Worm (Caenorhabditis elegans): ENCODE data around the gene taf-11.1.

taf-11.1 gene

DNA sequence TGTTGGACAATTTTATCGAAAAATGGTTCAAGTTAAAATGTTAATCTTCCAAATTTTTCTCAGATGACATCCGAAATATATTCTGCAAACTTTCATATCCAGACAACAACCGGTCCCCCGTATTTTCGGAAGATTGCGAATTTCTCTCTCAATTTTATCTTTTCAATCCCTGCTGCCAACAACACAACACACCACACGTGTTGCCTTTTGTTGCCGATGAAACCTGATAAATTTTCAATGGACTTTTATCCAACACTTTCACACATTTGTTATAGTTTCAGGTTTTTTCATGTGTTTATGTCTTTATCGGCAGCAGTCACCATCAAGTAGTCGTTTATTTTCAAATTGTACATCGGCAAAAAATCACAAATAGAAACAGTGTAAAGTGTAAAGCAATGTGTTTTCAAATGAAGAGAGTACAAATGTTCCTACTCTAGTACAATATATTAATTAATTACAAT, 8.7 kb upstream of the taf-11.1 start:
- peak; percentile 53 for TF ChIP-seq elt-2 (tag; optimal IDR thresholded peaks at IDR 0.05)
- peak; percentile 17 for TF ChIP-seq pha-4 (tag; optimal IDR thresholded peaks at IDR 0.05)
- no peak for TF ChIP-seq elt-3 (tag; optimal IDR thresholded peaks at IDR 0.05)
- peak; percentile 71 for TF ChIP-seq pqm-1 (tag; optimal IDR thresholded peaks at IDR 0.05)
- TF ChIP-seq nhr-43 (tag; optimal IDR thresholded peaks at IDR 0.05; ENCODE audit: poor library complexity, severe bottlenecking), result peak; percentile 68
- TF ChIP-seq ceh-82 (tag; optimal IDR thresholded peaks at IDR 0.05), result no peak
- peak; percentile 2 for TF ChIP-seq lsy-12 (tag; optimal IDR thresholded peaks at IDR 0.05)
- no peak for TF ChIP-seq ceh-9 (tag; optimal IDR thresholded peaks at IDR 0.05)
- peak; percentile 95 for TF ChIP-seq ama-1 (optimal IDR thresholded peaks at IDR 0.05)
- peak; percentile 38 for TF ChIP-seq nfya-1 (tag; optimal IDR thresholded peaks at IDR 0.05; ENCODE audit: insufficient read depth)
- peak; percentile 43 for TF ChIP-seq nhr-25 (tag; optimal IDR thresholded peaks at IDR 0.05)

DNA sequence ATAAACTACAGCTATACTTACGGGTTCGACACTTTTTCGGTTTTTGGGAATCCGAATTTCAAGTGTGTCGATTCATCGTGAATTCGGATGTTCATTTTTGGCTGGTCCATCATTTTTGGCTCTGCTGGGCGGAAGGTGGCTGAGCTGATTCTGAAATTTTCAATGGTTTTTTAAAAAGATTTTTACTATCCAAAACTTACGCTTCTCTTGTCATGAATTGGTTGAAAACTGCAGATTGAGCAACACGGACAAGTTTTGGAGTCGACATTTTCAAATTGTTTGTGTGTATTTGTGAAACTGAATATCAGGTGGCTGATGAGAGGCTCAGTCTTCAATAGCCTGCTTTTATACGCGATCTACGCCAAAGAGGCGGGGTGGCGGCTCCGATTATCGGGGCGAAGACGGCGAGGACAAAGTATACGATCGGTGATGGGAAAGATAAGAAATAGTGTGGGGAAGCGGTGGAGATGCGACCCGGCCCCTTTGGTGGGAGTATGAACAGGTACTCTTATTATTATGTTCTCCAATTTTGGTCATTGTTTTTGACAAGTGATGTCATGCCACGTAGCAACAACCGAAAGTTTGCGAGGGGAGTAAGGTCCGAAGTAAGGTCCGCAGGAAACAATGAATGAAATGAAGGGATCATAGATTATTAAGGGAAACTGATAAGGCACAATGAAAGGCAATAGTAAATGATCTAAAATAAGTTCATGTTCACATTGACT, 7.9 kb upstream of the taf-11.1 start, which contains the start of gene F48D6.4:
TSS of gene F48D6.4 (minus strand) at position 346 of the 725 bp plus-strand sequence.
- TF ChIP-seq ceh-82 (tag; optimal IDR thresholded peaks at IDR 0.05) (no peak), ama-1 (optimal IDR thresholded peaks at IDR 0.05) (peak; percentile 81), nhr-43 (tag; optimal IDR thresholded peaks at IDR 0.05; ENCODE audit: poor library complexity, severe bottlenecking) (no peak), elt-1 (tag; optimal IDR thresholded peaks at IDR 0.05) (no peak), nhr-11 (tag; optimal IDR thresholded peaks at IDR 0.05) (no peak), egl-27 (tag; optimal IDR thresholded peaks at IDR 0.05) (no peak), ceh-9 (tag; optimal IDR thresholded peaks at IDR 0.05) (no peak), R02D3.7 (tag; optimal IDR thresholded peaks at IDR 0.05) (no peak), nhr-237 (tag; optimal IDR thresholded peaks at IDR 0.05) (no peak), elt-2 (tag; optimal IDR thresholded peaks at IDR 0.05) (peak; percentile 83)

ce11 chrX:4248417-4248816, 6.6 kb upstream of the taf-11.1 start:
- peak; percentile 90 for TF ChIP-seq pha-4 (tag; optimal IDR thresholded peaks at IDR 0.05)
- TF ChIP-seq pqm-1 (tag; optimal IDR thresholded peaks at IDR 0.05), result peak; percentile 48
- peak; percentile 57 for TF ChIP-seq elt-2 (tag; optimal IDR thresholded peaks at IDR 0.05)
- no peak for TF ChIP-seq nhr-67 (tag; optimal IDR thresholded peaks at IDR 0.05)

ce11 chrX:4248949-4249348, 6.0 kb upstream of the taf-11.1 start, which contains the start of gene hlh-13:
hlh-13 (plus strand) TSS chrX:4249249.
- no peak for TF ChIP-seq pha-4 (tag; optimal IDR thresholded peaks at IDR 0.05)
- TF ChIP-seq nfya-1 (tag; optimal IDR thresholded peaks at IDR 0.05; ENCODE audit: insufficient read depth), result no peak
- TF ChIP-seq nhr-28 (tag; optimal IDR thresholded peaks at IDR 0.05), result no peak
- no peak for TF ChIP-seq eor-1 (tag; optimal IDR thresholded peaks at IDR 0.05)
- TF ChIP-seq elt-1 (tag; optimal IDR thresholded peaks at IDR 0.05), result no peak
- TF ChIP-seq ceh-16 (tag; optimal IDR thresholded peaks at IDR 0.05), result no peak
- TF ChIP-seq ama-1 (optimal IDR thresholded peaks at IDR 0.05), result no peak
- no peak for TF ChIP-seq ztf-11 (tag; optimal IDR thresholded peaks at IDR 0.05)
- no peak for TF ChIP-seq tbx-2 (tag; optimal IDR thresholded peaks at IDR 0.05)
- TF ChIP-seq nhr-77 (tag; optimal IDR thresholded peaks at IDR 0.05), result no peak
- no peak for TF ChIP-seq nhr-237 (tag; optimal IDR thresholded peaks at IDR 0.05)

ce11 chrX:4252047-4252446, 2.9 kb upstream of the taf-11.1 start, which contains the start of gene srv-5:
srv-5 (plus strand) TSS chrX:4252347.
- TF ChIP-seq sea-2 (GFP tag; optimal IDR thresholded peaks at IDR 0.05) (no peak), ceh-82 (tag; optimal IDR thresholded peaks at IDR 0.05) (no peak), nhr-237 (tag; optimal IDR thresholded peaks at IDR 0.05) (no peak)

- TF ChIP-seq elt-1 (tag; optimal IDR thresholded peaks at IDR 0.05) (no peak), aly-2 (tag; optimal IDR thresholded peaks at IDR 0.05) (no peak)
Observed at ce11 chrX:4255366-4255765, 396 bp downstream of the taf-11.1 start.

ce11 chrX:4256761-4257160, 1.8 kb downstream of the taf-11.1 start, which contains the start of gene srv-6:
srv-6 (plus strand) TSS chrX:4257061.
- no peak for TF ChIP-seq ZK546.5 (tag; optimal IDR thresholded peaks at IDR 0.05)
- TF ChIP-seq nhr-28 (tag; optimal IDR thresholded peaks at IDR 0.05), result no peak
- TF ChIP-seq tbx-2 (tag; optimal IDR thresholded peaks at IDR 0.05), result no peak
- TF ChIP-seq elt-2 (tag; optimal IDR thresholded peaks at IDR 0.05), result no peak
